Fruit fly (Drosophila melanogaster) whole organism, embryonic: Measurements from ENCODE around the gene CG13239.

Source experiments
- Bdp1 ChIP-seq: fragments of 200-800 bp; sonication (Bioruptor generic); optimal IDR thresholded peaks from 3 replicates; lab custom pipeline; 2016; ENCODE audit warnings: missing biosample characterization, missing genetic modification characterization
- CG10979 ChIP-seq: fragments of 200-800 bp; sonication (Bioruptor generic); optimal IDR thresholded peaks from 2 replicates; lab custom pipeline; 2018; ENCODE audit warnings: missing biosample characterization, mild to moderate bottlenecking, missing genetic modification characterization, moderate library complexity
- CG11085 ChIP-seq: fragments of 200-800 bp; sonication (Bioruptor generic); IDR thresholded peaks from 2 replicates; pipeline ENCODE4 v1.3.6; 2022; ENCODE audit warnings: missing biosample characterization, missing genetic modification characterization
- CG11398 ChIP-seq: fragments of 200-800 bp; sonication (Bioruptor generic); optimal IDR thresholded peaks from 2 replicates; lab custom pipeline; 2016; ENCODE audit warnings: missing biosample characterization, missing genetic modification characterization
- CG11695 ChIP-seq: fragments of 200-800 bp; sonication (Bioruptor generic); IDR thresholded peaks from 3 replicates; pipeline ENCODE4 v1.3.6; 2022; ENCODE audit warnings: missing biosample characterization, missing genetic modification characterization
- CG12236 ChIP-seq: fragments of 200-800 bp; sonication (Bioruptor generic); optimal IDR thresholded peaks from 2 replicates; lab custom pipeline; 2016; ENCODE audit warnings: missing biosample characterization, missing genetic modification characterization
- CG12659 ChIP-seq: fragments of 200-800 bp; sonication (Bioruptor generic); optimal IDR thresholded peaks from 3 replicates; lab custom pipeline; 2017; ENCODE audit warnings: mild to moderate bottlenecking, missing biosample characterization, missing genetic modification reagents, missing genetic modification characterization
- CG12744 ChIP-seq: fragments of 200-800 bp; sonication (Bioruptor generic); optimal IDR thresholded peaks from 2 replicates; lab custom pipeline; 2016; ENCODE audit warnings: missing biosample characterization, missing genetic modification characterization
- CG13123 ChIP-seq: fragments of 200-800 bp; sonication (Bioruptor generic); optimal IDR thresholded peaks from 2 replicates; lab custom pipeline; 2016; ENCODE audit warnings: missing biosample characterization, missing genetic modification characterization
- CG13775 ChIP-seq: fragments of 200-800 bp; sonication (Bioruptor generic); optimal IDR thresholded peaks from 3 replicates; lab custom pipeline; 2017; ENCODE audit warnings: missing biosample characterization, mild to moderate bottlenecking, missing genetic modification characterization
- CG14050 ChIP-seq: fragments of 200-800 bp; sonication (Bioruptor generic); IDR thresholded peaks from 3 replicates; pipeline ENCODE4 v1.3.6; 2022; ENCODE audit warnings: missing biosample characterization, missing genetic modification characterization
- CG1647 ChIP-seq: fragments of 200-800 bp; sonication (Bioruptor generic); optimal IDR thresholded peaks from 3 replicates; lab custom pipeline; 2016; ENCODE audit warnings: missing biosample characterization, missing genetic modification characterization
- CG16863 ChIP-seq: fragments of 200-800 bp; sonication (Bioruptor generic); optimal IDR thresholded peaks from 3 replicates; lab custom pipeline; 2016; ENCODE audit warnings: missing biosample characterization, missing genetic modification characterization
- CG17361 ChIP-seq: fragments of 200-800 bp; sonication (Bioruptor generic); IDR thresholded peaks from 3 replicates; pipeline ENCODE4 v1.3.6; 2022; ENCODE audit warnings: missing biosample characterization, missing genetic modification characterization
- CG17829 ChIP-seq: fragments of 200-800 bp; optimal IDR thresholded peaks from 2 replicates; lab custom pipeline; 2019; ENCODE audit warnings: missing biosample characterization, mild to moderate bottlenecking, missing genetic modification characterization, moderate library complexity
- CG17912 ChIP-seq: fragments of 200-800 bp; sonication (Bioruptor generic); optimal IDR thresholded peaks from 2 replicates; lab custom pipeline; 2018; ENCODE audit warnings: missing biosample characterization, mild to moderate bottlenecking, missing genetic modification characterization
- CG3065 ChIP-seq: fragments of 200-800 bp; sonication (Bioruptor generic); optimal IDR thresholded peaks from 2 replicates; lab custom pipeline; 2016; ENCODE audit warnings: missing biosample characterization, missing genetic modification characterization
- CG31365 ChIP-seq: fragments of 200-800 bp; sonication (Bioruptor generic); optimal IDR thresholded peaks from 2 replicates; lab custom pipeline; 2018; ENCODE audit warnings: missing biosample characterization, mild to moderate bottlenecking, missing genetic modification characterization
- CG4360 ChIP-seq: fragments of 200-800 bp; sonication (Bioruptor generic); IDR thresholded peaks from 2 replicates; pipeline ENCODE4 v1.3.6; 2022; ENCODE audit warnings: missing biosample characterization, missing genetic modification characterization
- CG4617 ChIP-seq: fragments of 200-800 bp; sonication (Bioruptor generic); optimal IDR thresholded peaks from 3 replicates; lab custom pipeline; 2016; ENCODE audit warnings: missing biosample characterization, missing genetic modification characterization, borderline replicate concordance
- CG4854 ChIP-seq: fragments of 200-800 bp; sonication (Bioruptor generic); optimal IDR thresholded peaks from 2 replicates; lab custom pipeline; 2016; ENCODE audit warnings: missing biosample characterization, missing genetic modification characterization, inconsistent platforms
- CG6791 ChIP-seq: fragments of 200-800 bp; sonication (Bioruptor generic); IDR thresholded peaks from 3 replicates; pipeline ENCODE4 v1.3.6; 2022; ENCODE audit warnings: missing biosample characterization, missing genetic modification characterization; ENCODE audit not compliant: partially characterized antibody
- CG7786 ChIP-seq: fragments of 200-800 bp; sonication (Bioruptor generic); optimal IDR thresholded peaks from 2 replicates; lab custom pipeline; 2016; ENCODE audit warnings: missing biosample characterization, missing genetic modification characterization
- CG9932 ChIP-seq: fragments of 200-800 bp; sonication (Bioruptor generic); IDR thresholded peaks from 2 replicates; pipeline ENCODE4 v1.3.6; 2022; ENCODE audit warnings: missing biosample characterization, missing genetic modification characterization
- CHES-1-like ChIP-seq: fragments of 200-800 bp; sonication (Bioruptor generic); optimal IDR thresholded peaks from 2 replicates; lab custom pipeline; 2016; ENCODE audit warnings: missing biosample characterization, missing genetic modification characterization
- CkIIα-i1 ChIP-seq: fragments of 200-800 bp; sonication (Bioruptor generic); IDR thresholded peaks from 2 replicates; pipeline ENCODE4 v1.3.6; 2022; ENCODE audit warnings: missing biosample characterization, missing genetic modification characterization
- Dfd ChIP-seq, 2 experiments: fragments of >200 bp; optimal IDR thresholded peaks; 2 replicates each; lab custom pipeline; 2017; ENCODE audit warnings: missing biosample characterization in 2 of 2, missing genetic modification characterization in 2 of 2
- Dref ChIP-seq: fragments of 200-800 bp; sonication (Bioruptor generic); IDR thresholded peaks from 2 replicates; pipeline ENCODE4 v1.3.6; 2022; ENCODE audit warnings: missing biosample characterization, missing genetic modification characterization
- Drgx ChIP-seq: fragments of 200-800 bp; sonication (Bioruptor generic); IDR thresholded peaks from 2 replicates; pipeline ENCODE4 v1.3.6; 2022; ENCODE audit warnings: missing biosample characterization, missing genetic modification characterization
- E2f1 ChIP-seq: fragments of 200-800 bp; sonication (Bioruptor generic); IDR thresholded peaks from 2 replicates; pipeline ENCODE4 v1.3.6; 2022; ENCODE audit warnings: missing biosample characterization, missing genetic modification characterization
- Fer2 ChIP-seq: fragments of 200-800 bp; sonication (Bioruptor generic); optimal IDR thresholded peaks from 2 replicates; lab custom pipeline; 2018; ENCODE audit warnings: missing biosample characterization, mild to moderate bottlenecking, missing genetic modification characterization, moderate library complexity
- HLH54F ChIP-seq: fragments of 200-800 bp; sonication (Bioruptor generic); optimal IDR thresholded peaks from 3 replicates; lab custom pipeline; 2016; ENCODE audit warnings: missing biosample characterization, missing genetic modification characterization
- Lim3 ChIP-seq: fragments of 200-800 bp; sonication (Bioruptor generic); IDR thresholded peaks from 2 replicates; pipeline ENCODE4 v1.3.6; 2022; ENCODE audit warnings: missing biosample characterization, missing genetic modification characterization
- Med ChIP-seq: fragments of 200-800 bp; sonication (Bioruptor generic); peaks from one replicate; lab custom pipeline; 2016; ENCODE audit warnings: missing biosample characterization, missing genetic modification characterization, mild to moderate bottlenecking, inconsistent platforms, moderate library complexity
- Meics ChIP-seq: fragments of 200-800 bp; sonication (Bioruptor generic); optimal IDR thresholded peaks from 2 replicates; lab custom pipeline; 2017; ENCODE audit warnings: missing biosample characterization, mild to moderate bottlenecking, missing genetic modification characterization
- Optix ChIP-seq: fragments of 200-800 bp; sonication (Bioruptor generic); IDR thresholded peaks from 3 replicates; pipeline ENCODE4 v1.3.6; 2022; ENCODE audit warnings: missing biosample characterization, missing genetic modification characterization
- Sin3A ChIP-seq: fragments of >200 bp; optimal IDR thresholded peaks from 2 replicates; lab custom pipeline; 2018
- TFAM ChIP-seq: fragments of 200-800 bp; sonication (Bioruptor generic); optimal IDR thresholded peaks from 2 replicates; lab custom pipeline; 2017; ENCODE audit warnings: missing biosample characterization, missing genetic modification characterization, inconsistent platforms
- Trl ChIP-seq, 3 experiments: fragments of >200 bp in 2 of 3; fragments of 200-800 bp in 1 of 3; sonication (Bioruptor generic) in 1 of 3; optimal IDR thresholded peaks; 2 replicates in 1 of 3; 3 replicates in 2 of 3; lab custom pipeline; 2016 to 2017; ENCODE audit warnings: missing biosample characterization in 1 of 3, missing genetic modification characterization in 1 of 3
- Usf ChIP-seq: fragments of 200-800 bp; sonication (Bioruptor generic); optimal IDR thresholded peaks from 2 replicates; lab custom pipeline; 2017; ENCODE audit warnings: missing genotype, missing biosample characterization, missing genetic modification characterization
- Xrp1 ChIP-seq: fragments of 200-800 bp; sonication (Bioruptor generic); IDR thresholded peaks from 2 replicates; pipeline ENCODE4 v1.3.6; 2022; ENCODE audit warnings: missing biosample characterization, missing genetic modification characterization
- exex ChIP-seq: fragments of 200-800 bp; sonication (Bioruptor generic); optimal IDR thresholded peaks from 4 replicates; lab custom pipeline; 2018; ENCODE audit warnings: missing biosample characterization, mild to moderate bottlenecking, missing genetic modification characterization, moderate library complexity
- hbn ChIP-seq: fragments of 200-800 bp; sonication (Bioruptor generic); IDR thresholded peaks from 2 replicates; pipeline ENCODE4 v1.3.6; 2022; ENCODE audit warnings: missing biosample characterization, missing genetic modification characterization; ENCODE audit not compliant: partially characterized antibody
- jing ChIP-seq: fragments of 200-800 bp; sonication (Bioruptor generic); optimal IDR thresholded peaks from 2 replicates; lab custom pipeline; 2018; ENCODE audit warnings: missing biosample characterization, mild to moderate bottlenecking, missing genetic modification characterization
- lbe ChIP-seq: fragments of 200-800 bp; sonication (Bioruptor generic); optimal IDR thresholded peaks from 2 replicates; lab custom pipeline; 2016; ENCODE audit warnings: missing biosample characterization, mild to moderate bottlenecking, missing genetic modification characterization
- pnt ChIP-seq: fragments of 200-800 bp; sonication (Bioruptor generic); optimal IDR thresholded peaks from 3 replicates; lab custom pipeline; 2016; ENCODE audit warnings: missing biosample characterization, missing genetic modification characterization
- row ChIP-seq: fragments of 200-800 bp; sonication (Bioruptor generic); IDR thresholded peaks from 3 replicates; pipeline ENCODE4 v1.3.6; 2022; ENCODE audit warnings: missing biosample characterization, missing genetic modification characterization
- so ChIP-seq: fragments of 200-800 bp; sonication (Bioruptor generic); IDR thresholded peaks from 3 replicates; pipeline ENCODE4 v1.3.6; 2022; ENCODE audit warnings: missing biosample characterization, missing genetic modification characterization
- tio ChIP-seq: fragments of 200-800 bp; sonication (Bioruptor generic); optimal IDR thresholded peaks from 2 replicates; lab custom pipeline; 2017; ENCODE audit warnings: missing biosample characterization, missing genetic modification characterization, inconsistent platforms
- wor ChIP-seq: fragments of 200-800 bp; sonication (Bioruptor generic); IDR thresholded peaks from 2 replicates; pipeline ENCODE4 v1.3.6; 2022; ENCODE audit warnings: missing biosample characterization, missing genetic modification characterization
- z ChIP-seq: fragments of 200-800 bp; sonication (Bioruptor generic); IDR thresholded peaks from 3 replicates; pipeline ENCODE4 v1.3.6; 2022; ENCODE audit warnings: missing biosample characterization, missing genetic modification characterization

CG13239 gene

dm6 chr3L:22878723-22879343, 18.2 kb downstream of the CG13239 start, which contains the start of the genes Chro and Ssl1 (continued):
- peak; percentile 73 for TF ChIP-seq Sin3A (lab: Kevin White, UChicago)
- peak; percentile 98 for TF ChIP-seq CG17912 (GFP tag; lab: Kevin White, UChicago)
- peak; percentile 100 for TF ChIP-seq CG9932 (GFP tag; lab: Robert Waterston, UW)
- TF ChIP-seq lbe: peak; percentile 99
- peak in 1 of 2 experiments; percentile 90 for TF ChIP-seq Dfd (GFP tag; optimal IDR thresholded peaks at IDR 0.05; lab: Kevin White, UChicago)
- peak; percentile 100 for TF ChIP-seq CG16863 (GFP tag; lab: Kevin White, UChicago)
- TF ChIP-seq CG11398 (GFP tag; lab: Kevin White, UChicago): peak; percentile 100
- peak; percentile 97 for TF ChIP-seq TFAM (GFP tag; lab: Kevin White, UChicago)
- TF ChIP-seq Lim3 (GFP tag; lab: Robert Waterston, UW): peak; percentile 100
- peak; percentile 89 for TF ChIP-seq z
- peak; percentile 100 for TF ChIP-seq Optix (GFP tag; lab: Robert Waterston, UW)
- peak; percentile 100 for TF ChIP-seq CG12236 (GFP tag; lab: Kevin White, UChicago)
- peak; percentile 100 for TF ChIP-seq HLH54F
- peak; percentile 100 for TF ChIP-seq Med (GFP tag; lab: Kevin White, UChicago)
- peak; percentile 100 for TF ChIP-seq Drgx (GFP tag; lab: Robert Waterston, UW)
- TF ChIP-seq CkIIα-i1 (GFP tag; lab: Robert Waterston, UW): peak; percentile 98
- TF ChIP-seq Usf (GFP tag; lab: Kevin White, UChicago): peak; percentile 100
- TF ChIP-seq CG14050: peak; percentile 100
- TF ChIP-seq CG7786 (GFP tag; lab: Kevin White, UChicago): peak; percentile 100
- TF ChIP-seq exex (tag; lab: Kevin White, UChicago): peak; percentile 96
- peak; percentile 100 for TF ChIP-seq Meics (GFP tag; lab: Kevin White, UChicago)
- TF ChIP-seq Trl (optimal IDR thresholded peaks at IDR 0.05; lab: Kevin White, UChicago): no peak
- TF ChIP-seq Trl (GFP tag; optimal IDR thresholded peaks at IDR 0.05; lab: Kevin White, UChicago): peak; percentile 100
- TF ChIP-seq CG13775 (GFP tag; lab: Kevin White, UChicago): peak; percentile 100
- peak; percentile 100 for TF ChIP-seq tio (GFP tag; lab: Kevin White, UChicago)
- peak; percentile 100 for TF ChIP-seq Xrp1
- peak; percentile 97 for TF ChIP-seq Bdp1 (GFP tag; lab: Kevin White, UChicago)
- TF ChIP-seq CG11085 (GFP tag; lab: Robert Waterston, UW): peak; percentile 99
- peak; percentile 99 for TF ChIP-seq CG13123 (GFP tag; lab: Kevin White, UChicago)
- TF ChIP-seq CG12659 (GFP tag; lab: Kevin White, UChicago): peak; percentile 100
- peak; percentile 96 for TF ChIP-seq CG4360 (GFP tag; lab: Robert Waterston, UW)
- peak; percentile 100 for TF ChIP-seq row (GFP tag; lab: Robert Waterston, UW)
- TF ChIP-seq CG11695 (GFP tag; lab: Robert Waterston, UW): peak; percentile 100
- peak; percentile 100 for TF ChIP-seq so (GFP tag; lab: Robert Waterston, UW)
- peak; percentile 99 for TF ChIP-seq Fer2 (tag; lab: Kevin White, UChicago)
- no peak for TF ChIP-seq CG6791 (GFP tag; lab: Robert Waterston, UW)
- peak; percentile 100 for TF ChIP-seq wor
- peak; percentile 100 for TF ChIP-seq CG4854
- peak; percentile 100 for TF ChIP-seq CHES-1-like (GFP tag; lab: Kevin White, UChicago)
- TF ChIP-seq hbn (GFP tag; lab: Robert Waterston, UW): no peak
- TF ChIP-seq CG31365 (tag; lab: Kevin White, UChicago): peak; percentile 96
- TF ChIP-seq pnt (GFP tag; lab: Kevin White, UChicago): peak; percentile 100
- TF ChIP-seq CG17361 (GFP tag; lab: Robert Waterston, UW): peak; percentile 100
- TF ChIP-seq CG12744 (GFP tag; lab: Kevin White, UChicago): peak; percentile 100
- TF ChIP-seq CG3065: peak; percentile 100
- peak; percentile 100 for TF ChIP-seq jing (GFP tag; lab: Kevin White, UChicago)
- TF ChIP-seq CG10979 (tag; lab: Kevin White, UChicago): peak; percentile 100
- peak; percentile 100 for TF ChIP-seq CG4617 (GFP tag; lab: Kevin White, UChicago)
- TF ChIP-seq CG1647 (GFP tag; lab: Kevin White, UChicago): peak; percentile 100
- peak; percentile 100 for TF ChIP-seq CG17829
- peak; percentile 100 for TF ChIP-seq E2f1 (GFP tag; lab: Robert Waterston, UW)
- peak; percentile 55 for TF ChIP-seq Dref (GFP tag; lab: Robert Waterston, UW)
